Worm (Caenorhabditis elegans) whole organism, early embryonic: ENCODE measurements around the gene nhr-1.

Experiments
- B0310.2 ChIP-seq: sonication (generic microtip); optimal IDR thresholded peaks from 2 replicates; lab custom pipeline; 2016; ENCODE audit warnings: mild to moderate bottlenecking, missing genetic modification characterization, missing compliant biosample characterization
- aly-1 ChIP-seq: sonication (generic microtip); optimal IDR thresholded peaks from 2 replicates; lab custom pipeline; 2016; ENCODE audit warnings: missing genetic modification characterization, missing compliant biosample characterization
- ama-1 ChIP-seq: fragments of 150-350 bp; optimal IDR thresholded peaks from 2 replicates; lab custom pipeline; 2014
- ceh-36 ChIP-seq: sonication (generic microtip); optimal IDR thresholded peaks from 2 replicates; lab custom pipeline; 2016; ENCODE audit warnings: missing genetic modification characterization, inconsistent platforms, missing compliant biosample characterization
- flt-1 ChIP-seq: fragments of 200-800 bp; sonication (Bioruptor generic); IDR thresholded peaks from 2 replicates; pipeline ENCODE4 v1.3.6; 2022; ENCODE audit warnings: missing genetic modification characterization, missing compliant biosample characterization
- hmg-4 ChIP-seq: fragments of 200-800 bp; sonication (Bioruptor generic); optimal IDR thresholded peaks from 2 replicates; lab custom pipeline; 2018; ENCODE audit warnings: mild to moderate bottlenecking, missing genetic modification characterization, missing compliant biosample characterization
- hnd-1 ChIP-seq: sonication (generic microtip); optimal IDR thresholded peaks from 2 replicates; lab custom pipeline; 2016; ENCODE audit warnings: missing genetic modification characterization, missing compliant biosample characterization
- scrt-1 ChIP-seq: fragments of 200-800 bp; sonication (Bioruptor generic); IDR thresholded peaks from 2 replicates; pipeline ENCODE4 v1.3.6; 2022; ENCODE audit warnings: missing genetic modification characterization, missing compliant biosample characterization
- tbx-11 ChIP-seq: fragments of 200-800 bp; sonication (Bioruptor generic); IDR thresholded peaks from 2 replicates; pipeline ENCODE4 v1.3.6; 2022; ENCODE audit warnings: missing genetic modification characterization, missing compliant biosample characterization
- tbx-37 ChIP-seq: fragments of 200-800 bp; sonication (Bioruptor generic); conservative IDR thresholded peaks from 2 replicates; pipeline ENCODE4 v1.3.6; 2022; ENCODE audit warnings: missing genetic modification reagents, missing genetic modification characterization, missing compliant biosample characterization
- tra-4 ChIP-seq: sonication (generic microtip); optimal IDR thresholded peaks from 2 replicates; lab custom pipeline; 2017; ENCODE audit warnings: missing genetic modification characterization, missing compliant biosample characterization

ce11 chrX:17534877-17535276, 21.0 kb downstream of the nhr-1 start:
- no peak for TF ChIP-seq ama-1 (lab: Kevin White, UChicago)
- no peak for TF ChIP-seq tbx-11 (GFP tag; lab: Robert Waterston, UW)
- no peak for TF ChIP-seq scrt-1 (GFP tag; lab: Robert Waterston, UW)
- TF ChIP-seq aly-1, result no peak
- TF ChIP-seq tra-4 (tag; lab: Kevin White, UChicago), result no peak
- no peak for TF ChIP-seq tbx-37 (GFP tag; lab: Robert Waterston, UW)
- TF ChIP-seq ceh-36, result no peak
- no peak for TF ChIP-seq B0310.2
- no peak for TF ChIP-seq hmg-4 (GFP tag; lab: Kevin White, UChicago)
- no peak for TF ChIP-seq flt-1
- no peak for TF ChIP-seq hnd-1 (tag; lab: Kevin White, UChicago)
